Worm (Caenorhabditis elegans): Measurements from ENCODE around the gene C55C3.7.

C55C3.7 gene

DNA sequence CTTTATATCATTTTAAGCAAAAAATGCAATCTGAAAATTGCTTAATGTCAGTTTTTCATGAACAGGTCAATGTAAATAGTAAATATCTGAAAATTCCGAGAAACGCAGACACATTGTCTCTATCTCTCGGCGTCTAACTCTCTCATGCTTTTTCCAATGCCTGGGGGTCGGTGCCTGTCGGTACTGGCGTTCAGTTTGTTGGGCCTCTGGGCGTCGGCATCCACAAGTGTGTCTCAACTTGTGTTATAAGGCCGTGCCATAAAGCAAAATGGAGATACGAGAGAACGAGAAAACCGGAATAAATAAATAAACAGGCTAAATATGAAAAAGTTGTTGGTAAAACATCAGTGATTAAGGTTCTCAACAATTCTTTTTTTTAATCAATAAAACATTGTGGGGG is 15.3 kb downstream of the C55C3.7 start (continued):
- no peak for TF ChIP-seq nhr-48 (tag; optimal IDR thresholded peaks at IDR 0.05)
- no peak for TF ChIP-seq zfp-3 (GFP tag; conservative IDR thresholded peaks at IDR 0.05)
- TF ChIP-seq daf-12 (tag; optimal IDR thresholded peaks at IDR 0.05), result no peak
- peak; percentile 11 for TF ChIP-seq dpl-1 (GFP tag; optimal IDR thresholded peaks at IDR 0.05)
- TF ChIP-seq lin-38 (GFP tag; IDR thresholded peaks at IDR 0.05), result no peak
- no peak for TF ChIP-seq ceh-28 (tag; optimal IDR thresholded peaks at IDR 0.05)
- TF ChIP-seq F37D6.2 (tag; optimal IDR thresholded peaks at IDR 0.05), result no peak
- TF ChIP-seq unc-62 (GFP tag; optimal IDR thresholded peaks at IDR 0.05 in 1 of 2), result no peak
- TF ChIP-seq unc-62 (tag; optimal IDR thresholded peaks at IDR 0.05), result no peak
- TF ChIP-seq skn-1 (tag; optimal IDR thresholded peaks at IDR 0.05), result no peak
- TF ChIP-seq zag-1 (tag; optimal IDR thresholded peaks at IDR 0.05), result no peak
- no peak for TF ChIP-seq gei-8 (GFP tag; optimal IDR thresholded peaks at IDR 0.05)
- no peak for TF ChIP-seq egl-27 (tag; optimal IDR thresholded peaks at IDR 0.05)
- peak; percentile 15 for TF ChIP-seq duxl-1 (tag; optimal IDR thresholded peaks at IDR 0.05; ENCODE audit: poor library complexity)
- TF ChIP-seq F10B5.3 (tag; optimal IDR thresholded peaks at IDR 0.05), result no peak
- TF ChIP-seq tag-97 (GFP tag; IDR thresholded peaks at IDR 0.05), result no peak
- TF ChIP-seq ctbp-1 (GFP tag; IDR thresholded peaks at IDR 0.05), result 0 out of 2 replicates have a peak, but pooled peaks have one; percentile 19
- TF ChIP-seq tra-1 (GFP tag; IDR thresholded peaks at IDR 0.05), result no peak
- TF ChIP-seq ZK546.5 (tag; optimal IDR thresholded peaks at IDR 0.05), result no peak
- TF ChIP-seq nhr-10 (tag; optimal IDR thresholded peaks at IDR 0.05), result no peak
- no peak for TF ChIP-seq lin-15B (tag; optimal IDR thresholded peaks at IDR 0.05)
- peak in 1 of 2 experiments; percentile 62 for TF ChIP-seq lsy-2 (tag; optimal IDR thresholded peaks at IDR 0.05)
- TF ChIP-seq mes-2 (tag; optimal IDR thresholded peaks at IDR 0.05; ENCODE audit: poor library complexity, severe bottlenecking), result no peak
- TF ChIP-seq daf-8 (GFP tag; IDR thresholded peaks at IDR 0.05), result no peak
- TF ChIP-seq mxl-2 (GFP tag; conservative IDR thresholded peaks at IDR 0.05), result no peak
- peak; percentile 42 for TF ChIP-seq ztf-7 (tag; optimal IDR thresholded peaks at IDR 0.05)
- no peak for TF ChIP-seq ama-1 (optimal IDR thresholded peaks at IDR 0.05)

DNA sequence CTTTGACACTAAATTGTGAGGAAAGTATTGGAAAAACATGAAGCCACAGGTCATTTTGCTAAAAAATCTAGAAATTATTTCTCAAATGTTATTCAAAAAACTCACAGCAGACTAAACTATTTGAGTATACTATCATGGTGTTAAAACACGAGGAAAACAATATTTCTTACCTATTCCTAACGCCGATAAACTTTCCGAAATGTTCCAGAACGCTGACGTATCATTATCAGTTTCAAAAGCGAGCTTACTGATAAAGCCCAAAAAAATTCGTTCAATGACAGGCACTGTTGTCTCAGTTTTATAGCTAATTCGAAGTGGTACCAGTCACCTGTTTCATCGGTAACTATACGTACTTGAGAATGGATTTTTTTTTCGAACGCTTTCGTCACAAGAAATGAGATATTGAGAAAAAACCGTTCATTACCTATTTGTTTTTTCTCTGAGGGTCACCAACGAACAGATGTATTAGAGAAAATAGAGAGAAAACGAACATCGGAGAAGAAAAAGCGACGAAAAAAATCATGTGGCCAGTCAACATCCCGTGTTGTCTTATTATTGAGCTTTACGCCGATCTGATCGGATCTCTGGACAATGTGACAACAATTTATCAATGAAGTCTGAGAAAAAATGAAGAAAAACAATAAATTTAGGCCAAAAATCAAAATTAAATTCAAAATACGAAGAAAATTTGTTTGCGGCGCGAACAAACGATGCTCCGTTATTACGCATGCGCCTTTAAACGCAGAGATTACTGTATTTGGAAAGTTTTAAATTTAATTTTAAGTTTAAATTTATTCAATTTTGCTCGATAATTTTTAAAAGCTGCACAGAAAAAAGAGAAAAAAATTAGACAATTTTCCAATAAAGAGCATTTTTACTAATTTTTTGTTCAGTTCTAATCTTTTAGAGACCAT is 16.1 kb downstream of the C55C3.7 start:
- TF ChIP-seq aha-1 (tag) (no peak), ama-1 (optimal IDR thresholded peaks at IDR 0.05) (no peak), egl-43 (GFP tag; IDR thresholded peaks at IDR 0.05) (no peak), saeg-2 (GFP tag; IDR thresholded peaks at IDR 0.05) (no peak), Y75B8A.6 (GFP tag; IDR thresholded peaks at IDR 0.05) (no peak), lin-13 (GFP tag; optimal IDR thresholded peaks at IDR 0.05) (peak; percentile 17), ZK546.5 (tag; optimal IDR thresholded peaks at IDR 0.05) (no peak), T26A8.4 (GFP tag; IDR thresholded peaks at IDR 0.05) (no peak), nhr-77 (tag; optimal IDR thresholded peaks at IDR 0.05) (no peak), php-3 (GFP tag; IDR thresholded peaks at IDR 0.05) (no peak), jun-1 (tag; optimal IDR thresholded peaks at IDR 0.05) (no peak), lir-3 (tag; optimal IDR thresholded peaks at IDR 0.05) (no peak), nhr-42 (GFP tag; IDR thresholded peaks at IDR 0.05) (no peak), hlh-11 (tag; optimal IDR thresholded peaks at IDR 0.05) (peak; percentile 73), ceh-62 (tag; optimal IDR thresholded peaks at IDR 0.05) (no peak), Y48G9A.11 (GFP tag; IDR thresholded peaks at IDR 0.05) (peak; percentile 98), tag-97 (GFP tag; IDR thresholded peaks at IDR 0.05) (no peak), hlh-30 (tag; optimal IDR thresholded peaks at IDR 0.05; ENCODE audit: insufficient read depth) (peak; percentile 58), lin-15B (tag; optimal IDR thresholded peaks at IDR 0.05) (no peak), madf-5 (GFP tag; IDR thresholded peaks at IDR 0.05) (no peak), gei-8 (GFP tag; optimal IDR thresholded peaks at IDR 0.05) (no peak), egl-27 (tag; optimal IDR thresholded peaks at IDR 0.05) (no peak), dmd-6 (GFP tag; IDR thresholded peaks at IDR 0.05) (peak; percentile 84), aly-2 (tag; optimal IDR thresholded peaks at IDR 0.05) (no peak), lin-39 (tag; optimal IDR thresholded peaks at IDR 0.05) (no peak), nhr-28 (tag; optimal IDR thresholded peaks at IDR 0.05) (peak; percentile 29), ceh-20 (GFP tag; IDR thresholded peaks at IDR 0.05) (no peak), vab-7 (GFP tag; IDR thresholded peaks at IDR 0.05) (no peak), ceh-28 (tag; optimal IDR thresholded peaks at IDR 0.05) (no peak), spr-1 (tag; optimal IDR thresholded peaks at IDR 0.05) (no peak)

Data from whole organism, L4 larva.